Fruit fly (Drosophila melanogaster): ENCODE data around the gene Prosbeta6.

DNA sequence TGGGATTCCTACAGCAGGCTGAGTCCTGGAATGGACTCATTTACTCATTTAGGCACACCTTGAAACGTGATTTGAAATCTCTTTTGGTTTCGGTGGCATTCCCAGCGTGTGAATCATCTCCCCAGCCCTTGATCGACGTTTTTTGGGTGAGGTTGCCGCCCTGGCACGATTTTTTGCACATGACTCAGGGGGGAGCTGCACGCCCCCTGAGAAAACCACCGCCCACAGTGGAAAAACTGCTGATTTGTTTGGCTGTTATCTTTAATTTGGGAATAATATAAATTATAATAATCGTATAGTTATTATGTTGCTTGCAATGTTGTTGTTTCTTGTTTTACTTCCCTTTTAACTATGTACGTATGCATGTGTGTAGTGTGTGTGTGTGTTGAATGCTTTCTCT, 2.8 kb upstream of the Prosbeta6 start:
- TF ChIP-seq Mio (GFP tag; optimal IDR thresholded peaks at IDR 0.05) (no peak), Dfd (GFP tag; optimal IDR thresholded peaks at IDR 0.05) (no peak), psq (GFP tag; optimal IDR thresholded peaks at IDR 0.05) (peak; percentile 10), Dif (GFP tag; optimal IDR thresholded peaks at IDR 0.05; ENCODE audit: partially characterized antibody) (no peak), usp (GFP tag; optimal IDR thresholded peaks at IDR 0.05) (no peak), Vsx2 (GFP tag; optimal IDR thresholded peaks at IDR 0.05; ENCODE audit: partially characterized antibody) (no peak), Jra (GFP tag; optimal IDR thresholded peaks at IDR 0.05) (peak; percentile 74), Myc (optimal IDR thresholded peaks at IDR 0.05) (no peak)

Data from whole organism, wandering third instar larva.